Fruit fly (Drosophila melanogaster) whole organism, pupa: Measurements from ENCODE around the gene Polr3A.

Experiments
- CG10348 ChIP-seq: fragments of 200-800 bp; sonication (Bioruptor generic); IDR thresholded peaks from 2 replicates; pipeline ENCODE4 v1.3.6; 2022; ENCODE audit warnings: missing biosample characterization, missing genetic modification characterization
- CG12605 ChIP-seq: fragments of 200-800 bp; sonication (Bioruptor generic); IDR thresholded peaks from 2 replicates; pipeline ENCODE4 v1.3.6; 2022; ENCODE audit warnings: missing biosample characterization, missing genetic modification characterization
- CG13204 ChIP-seq: fragments of 200-800 bp; sonication (Bioruptor generic); optimal IDR thresholded peaks from 2 replicates; lab custom pipeline; 2018; ENCODE audit warnings: missing biosample characterization, mild to moderate bottlenecking, missing genetic modification characterization, moderate library complexity
- CG14655 ChIP-seq: fragments of 200-800 bp; sonication (Bioruptor generic); optimal IDR thresholded peaks from 3 replicates; lab custom pipeline; 2017; ENCODE audit warnings: mild to moderate bottlenecking, missing biosample characterization, missing genetic modification reagents, missing genetic modification characterization
- CG15710 ChIP-seq: fragments of 200-800 bp; sonication (Bioruptor generic); optimal IDR thresholded peaks from 2 replicates; lab custom pipeline; 2018; ENCODE audit warnings: missing biosample characterization, mild to moderate bottlenecking, missing genetic modification characterization, moderate library complexity
- CG17806 ChIP-seq: fragments of 200-800 bp; sonication (Bioruptor generic); optimal IDR thresholded peaks from 2 replicates; lab custom pipeline; 2018; ENCODE audit warnings: missing biosample characterization, mild to moderate bottlenecking, missing genetic modification characterization, moderate library complexity
- CG32121 ChIP-seq: fragments of 200-800 bp; sonication (Bioruptor generic); IDR thresholded peaks from 2 replicates; pipeline ENCODE4 v1.3.6; 2022; ENCODE audit warnings: missing biosample characterization, missing genetic modification characterization
- CG34367 ChIP-seq: fragments of 200-800 bp; sonication (Bioruptor generic); optimal IDR thresholded peaks from 2 replicates; lab custom pipeline; 2018; ENCODE audit warnings: missing biosample characterization, mild to moderate bottlenecking, missing genetic modification characterization
- CG8159 ChIP-seq: fragments of 200-800 bp; sonication (Bioruptor generic); optimal IDR thresholded peaks from 3 replicates; lab custom pipeline; 2018; ENCODE audit warnings: missing biosample characterization, mild to moderate bottlenecking, missing genetic modification characterization, moderate library complexity
- CG8301 ChIP-seq: fragments of 200-800 bp; sonication (Bioruptor generic); optimal IDR thresholded peaks from 2 replicates; lab custom pipeline; 2018; ENCODE audit warnings: missing biosample characterization, mild to moderate bottlenecking, missing genetic modification characterization
- CG9948 ChIP-seq: fragments of 200-800 bp; sonication (Bioruptor generic); optimal IDR thresholded peaks from 2 replicates; lab custom pipeline; 2018; ENCODE audit warnings: missing biosample characterization, mild to moderate bottlenecking, missing genetic modification characterization, moderate library complexity
- D1 ChIP-seq: fragments of 200-800 bp; sonication (Bioruptor generic); optimal IDR thresholded peaks from 2 replicates; lab custom pipeline; 2018; ENCODE audit warnings: missing biosample characterization, mild to moderate bottlenecking, missing genetic modification characterization, moderate library complexity
- EcR ChIP-seq: fragments of 200-800 bp; sonication (Bioruptor generic); optimal IDR thresholded peaks from 3 replicates; lab custom pipeline; 2019; ENCODE audit warnings: missing biosample characterization, missing genetic modification characterization, mild to moderate bottlenecking, moderate library complexity, missing genetic modification reagents
- Ets98B ChIP-seq: fragments of 200-800 bp; sonication (Bioruptor generic); IDR thresholded peaks from 2 replicates; pipeline ENCODE4 v1.3.6; 2022; ENCODE audit warnings: missing biosample characterization, missing genetic modification characterization
- Pif1A ChIP-seq: fragments of 200-800 bp; sonication (Bioruptor generic); optimal IDR thresholded peaks from 3 replicates; lab custom pipeline; 2016; ENCODE audit warnings: missing biosample characterization, missing genetic modification characterization
- Pif1B ChIP-seq: fragments of 200-800 bp; sonication (Bioruptor generic); optimal IDR thresholded peaks from 3 replicates; lab custom pipeline; 2016; ENCODE audit warnings: missing biosample characterization, missing genetic modification characterization
- Snoo ChIP-seq: fragments of 200-800 bp; sonication (Bioruptor generic); optimal IDR thresholded peaks from 3 replicates; lab custom pipeline; 2017; ENCODE audit warnings: missing biosample characterization, mild to moderate bottlenecking, missing genetic modification characterization, inconsistent platforms
- fd96Ca ChIP-seq: fragments of 200-800 bp; sonication (Bioruptor generic); IDR thresholded peaks from 3 replicates; pipeline ENCODE4 v1.3.6; 2022; ENCODE audit warnings: missing biosample characterization, missing genetic modification characterization
- gl ChIP-seq: fragments of 200-800 bp; sonication (Bioruptor generic); optimal IDR thresholded peaks from 2 replicates; lab custom pipeline; 2018; ENCODE audit warnings: missing biosample characterization, mild to moderate bottlenecking, missing genetic modification characterization
- rn ChIP-seq: fragments of 200-800 bp; sonication (Bioruptor generic); IDR thresholded peaks from 2 replicates; pipeline ENCODE4 v1.3.6; 2022; ENCODE audit warnings: missing biosample characterization, missing genetic modification characterization

The Polr3A gene

dm6 chrX:15748945-15749344, 13.8 kb upstream of the Polr3A start, which contains the start of gene Mvd:
TSS of gene Mvd (plus strand) at chrX:15749166.
- TF ChIP-seq gl (tag; lab: Kevin White, UChicago) = no peak
- no peak for TF ChIP-seq D1 (tag; lab: Kevin White, UChicago)
- no peak for TF ChIP-seq CG9948 (tag; lab: Kevin White, UChicago)
- TF ChIP-seq CG10348 (GFP tag; lab: Robert Waterston, UW) = no peak
- no peak for TF ChIP-seq CG13204 (GFP tag; lab: Kevin White, UChicago)
- TF ChIP-seq CG34367 (tag; lab: Kevin White, UChicago) = no peak
- no peak for TF ChIP-seq rn (GFP tag; lab: Robert Waterston, UW)
- TF ChIP-seq Ets98B (GFP tag; lab: Robert Waterston, UW) = no peak
- TF ChIP-seq CG8159 (tag; lab: Kevin White, UChicago) = no peak
- TF ChIP-seq CG12605 (GFP tag; lab: Robert Waterston, UW) = no peak
- no peak for TF ChIP-seq CG17806 (tag; lab: Kevin White, UChicago)

- TF ChIP-seq CG34367 (tag; lab: Kevin White, UChicago) = no peak
- no peak for TF ChIP-seq CG17806 (tag; lab: Kevin White, UChicago)
- no peak for TF ChIP-seq CG15710
- TF ChIP-seq D1 (tag; lab: Kevin White, UChicago) = no peak
- TF ChIP-seq Pif1A = no peak
- no peak for TF ChIP-seq CG13204 (GFP tag; lab: Kevin White, UChicago)
- no peak for TF ChIP-seq CG12605 (GFP tag; lab: Robert Waterston, UW)
- TF ChIP-seq Pif1B = no peak
- TF ChIP-seq CG8159 (tag; lab: Kevin White, UChicago) = no peak
- TF ChIP-seq EcR (GFP tag; lab: Kevin White, UChicago) = no peak
- TF ChIP-seq CG8301 = no peak
These were observed 6.7 kb upstream of the Polr3A start, which contains the start of gene CG8260 for dm6 chrX:15756018-15756417. TSS of gene CG8260 (plus strand) at chrX:15756318.

- TF ChIP-seq EcR (GFP tag; lab: Kevin White, UChicago) (no peak), CG15710 (no peak), Pif1A (no peak), CG17806 (tag; lab: Kevin White, UChicago) (no peak), CG8301 (no peak), CG34367 (tag; lab: Kevin White, UChicago) (no peak), Pif1B (no peak)
These were observed 4.0 kb upstream of the Polr3A start for dm6 chrX:15758692-15759240.

dm6 chrX:15759752-15760446, 2.9 kb upstream of the Polr3A start:
- TF ChIP-seq Pif1A (no peak), EcR (GFP tag; lab: Kevin White, UChicago) (peak; percentile 11)

- TF ChIP-seq fd96Ca (GFP tag; lab: Robert Waterston, UW) (no peak), gl (tag; lab: Kevin White, UChicago) (no peak), CG10348 (GFP tag; lab: Robert Waterston, UW) (no peak), CG32121 (GFP tag; lab: Robert Waterston, UW) (no peak), Pif1A (no peak), CG9948 (tag; lab: Kevin White, UChicago) (no peak), CG17806 (tag; lab: Kevin White, UChicago) (no peak), EcR (GFP tag; lab: Kevin White, UChicago) (no peak), rn (GFP tag; lab: Robert Waterston, UW) (no peak)
These were observed 2.1 kb upstream of the Polr3A start, which contains the start of the genes Graf and mRpL3 for dm6 chrX:15760447-15761297. TSS of gene Graf (minus strand) at chrX:15760733. TSS of gene mRpL3 (plus strand) at chrX:15761248.

dm6 chrX:15761298-15761640, 1.5 kb upstream of the Polr3A start:
- TF ChIP-seq CG12605 (GFP tag; lab: Robert Waterston, UW) = no peak
- TF ChIP-seq CG14655 (GFP tag; lab: Kevin White, UChicago) = no peak
- no peak for TF ChIP-seq fd96Ca (GFP tag; lab: Robert Waterston, UW)
- no peak for TF ChIP-seq CG15710
- TF ChIP-seq D1 (tag; lab: Kevin White, UChicago) = no peak
- TF ChIP-seq Snoo (tag; lab: Kevin White, UChicago) = no peak
- no peak for TF ChIP-seq CG9948 (tag; lab: Kevin White, UChicago)
- no peak for TF ChIP-seq rn (GFP tag; lab: Robert Waterston, UW)
- no peak for TF ChIP-seq CG8301
- TF ChIP-seq CG32121 (GFP tag; lab: Robert Waterston, UW) = no peak
